Fruit fly (Drosophila melanogaster) whole organism, embryonic: ENCODE data around the gene CG31798.

ENCODE experiments used
- Abd-B ChIP-seq: fragments of 200-800 bp; sonication (Bioruptor generic); optimal IDR thresholded peaks from 2 replicates; lab custom pipeline; 2018; ENCODE audit warnings: missing biosample characterization, mild to moderate bottlenecking, missing genetic modification characterization, moderate library complexity
- Atf-2 ChIP-seq: fragments of 200-800 bp; sonication (Bioruptor generic); optimal IDR thresholded peaks from 2 replicates; lab custom pipeline; 2016; ENCODE audit warnings: missing biosample characterization, missing genetic modification characterization
- Atf3 ChIP-seq: fragments of 200-800 bp; sonication (Bioruptor generic); optimal IDR thresholded peaks from 3 replicates; lab custom pipeline; 2016; ENCODE audit warnings: missing biosample characterization, missing genetic modification characterization
- Awh ChIP-seq: fragments of 200-800 bp; sonication (Bioruptor generic); IDR thresholded peaks from 2 replicates; pipeline ENCODE4, ENCODE4 v1.3.6; 2022; ENCODE audit warnings: missing biosample characterization, missing genetic modification characterization
- B-H2 ChIP-seq: fragments of 200-800 bp; sonication (Bioruptor generic); optimal IDR thresholded peaks from 2 replicates; lab custom pipeline; 2018; ENCODE audit warnings: missing biosample characterization, mild to moderate bottlenecking, missing genetic modification characterization
- BEAF-32 ChIP-seq: fragments of 200-800 bp; sonication (Bioruptor generic); optimal IDR thresholded peaks from 3 replicates; lab custom pipeline; 2017; ENCODE audit warnings: missing biosample characterization, missing genetic modification characterization, mild to moderate bottlenecking, moderate library complexity, missing genetic modification reagents
- Bdp1 ChIP-seq: fragments of 200-800 bp; sonication (Bioruptor generic); optimal IDR thresholded peaks from 3 replicates; lab custom pipeline; 2016; ENCODE audit warnings: missing biosample characterization, missing genetic modification characterization
- CG10209 ChIP-seq: fragments of 200-800 bp; sonication (Bioruptor generic); optimal IDR thresholded peaks from 3 replicates; lab custom pipeline; 2017; ENCODE audit warnings: missing biosample characterization, mild to moderate bottlenecking, missing genetic modification characterization, missing genetic modification reagents
- CG10959 ChIP-seq: fragments of 200-800 bp; sonication (Bioruptor generic); IDR thresholded peaks from 2 replicates; pipeline ENCODE4 v1.3.6; 2022; ENCODE audit warnings: missing biosample characterization, missing genetic modification characterization
- CG13624 ChIP-seq: fragments of 200-800 bp; sonication (Bioruptor generic); optimal IDR thresholded peaks from 2 replicates; lab custom pipeline; 2016; ENCODE audit warnings: missing biosample characterization, missing genetic modification characterization
- CG14710 ChIP-seq: fragments of 200-800 bp; sonication (Bioruptor generic); optimal IDR thresholded peaks from 3 replicates; lab custom pipeline; 2019; ENCODE audit warnings: missing biosample characterization, mild to moderate bottlenecking, missing genetic modification characterization, moderate library complexity
- CG15073 ChIP-seq: fragments of 200-800 bp; sonication (Bioruptor generic); optimal IDR thresholded peaks from 2 replicates; lab custom pipeline; 2016; ENCODE audit warnings: missing biosample characterization, missing genetic modification characterization
- CG16813 ChIP-seq: fragments of 200-800 bp; sonication (Bioruptor generic); IDR thresholded peaks from 3 replicates; pipeline ENCODE4 v1.3.6; 2022; ENCODE audit warnings: missing biosample characterization, missing genetic modification characterization; ENCODE audit not compliant: partially characterized antibody
- CG1792 ChIP-seq: fragments of 200-800 bp; sonication (Bioruptor generic); optimal IDR thresholded peaks from 2 replicates; lab custom pipeline; 2016; ENCODE audit warnings: missing biosample characterization, missing genetic modification characterization
- CG18011 ChIP-seq: fragments of 200-800 bp; sonication (Bioruptor generic); optimal IDR thresholded peaks from 2 replicates; lab custom pipeline; 2017; ENCODE audit warnings: missing biosample characterization, missing genetic modification characterization, mild to moderate bottlenecking, moderate library complexity, missing genotype
- CG18476 ChIP-seq: fragments of 200-800 bp; sonication (Bioruptor generic); optimal IDR thresholded peaks from 2 replicates; lab custom pipeline; 2016; ENCODE audit warnings: missing biosample characterization, mild to moderate bottlenecking, missing genetic modification characterization
- CG2712 ChIP-seq: fragments of 200-800 bp; optimal IDR thresholded peaks from 3 replicates; lab custom pipeline; 2019; ENCODE audit warnings: missing biosample characterization, mild to moderate bottlenecking, missing genetic modification characterization, moderate library complexity
- CG30403 ChIP-seq: fragments of 200-800 bp; sonication (Bioruptor generic); optimal IDR thresholded peaks from 3 replicates; lab custom pipeline; 2016; ENCODE audit warnings: missing biosample characterization, missing genetic modification characterization
- CG31224 ChIP-seq: fragments of 200-800 bp; sonication (Bioruptor generic); IDR thresholded peaks from 2 replicates; pipeline ENCODE4 v1.3.6; 2022; ENCODE audit warnings: missing biosample characterization, missing genetic modification characterization
- CG31365 ChIP-seq: fragments of 200-800 bp; sonication (Bioruptor generic); optimal IDR thresholded peaks from 2 replicates; lab custom pipeline; 2018; ENCODE audit warnings: missing biosample characterization, mild to moderate bottlenecking, missing genetic modification characterization
- CG32767 ChIP-seq: fragments of 200-800 bp; sonication (Bioruptor generic); IDR thresholded peaks from 2 replicates; pipeline ENCODE4 v1.3.6; 2022; ENCODE audit warnings: missing biosample characterization, missing genetic modification characterization
- CG3281 ChIP-seq: fragments of 200-800 bp; sonication (Bioruptor generic); optimal IDR thresholded peaks from 3 replicates; lab custom pipeline; 2017; ENCODE audit warnings: missing biosample characterization, mild to moderate bottlenecking, missing genetic modification characterization
- CG9437 ChIP-seq: fragments of 200-800 bp; sonication (Bioruptor generic); optimal IDR thresholded peaks from 2 replicates; lab custom pipeline; 2018; ENCODE audit warnings: missing biosample characterization, mild to moderate bottlenecking, missing genetic modification characterization
- D19A ChIP-seq: fragments of 200-800 bp; optimal IDR thresholded peaks from 3 replicates; lab custom pipeline; 2019; ENCODE audit warnings: missing biosample characterization, mild to moderate bottlenecking, missing genetic modification characterization, moderate library complexity
- Dbx ChIP-seq: fragments of 200-800 bp; sonication (Bioruptor generic); IDR thresholded peaks from 3 replicates; pipeline ENCODE4 v1.3.6; 2022; ENCODE audit warnings: missing biosample characterization, missing genetic modification characterization
- Dip2 ChIP-seq: fragments of 200-800 bp; sonication (Bioruptor generic); IDR thresholded peaks from 2 replicates; pipeline ENCODE4 v1.3.6; 2022; ENCODE audit warnings: missing biosample characterization, missing genetic modification characterization
- H2.0 ChIP-seq: fragments of 200-800 bp; sonication (Bioruptor generic); IDR thresholded peaks from 2 replicates; pipeline ENCODE4 v1.3.6; 2022; ENCODE audit warnings: missing biosample characterization, missing genetic modification characterization
- Hmx ChIP-seq: fragments of 200-800 bp; sonication (Bioruptor generic); optimal IDR thresholded peaks from 2 replicates; lab custom pipeline; 2016; ENCODE audit warnings: missing biosample characterization, missing genetic modification characterization
- Lpt ChIP-seq: fragments of >200 bp; optimal IDR thresholded peaks from 2 replicates; lab custom pipeline; 2018; ENCODE audit warnings: missing biosample characterization, missing genetic modification characterization
- MBD-R2 ChIP-seq: fragments of 200-800 bp; sonication (Bioruptor generic); IDR thresholded peaks from 2 replicates; pipeline ENCODE4 v1.3.6; 2022; ENCODE audit warnings: missing biosample characterization, missing genetic modification characterization
- MESR4 ChIP-seq: fragments of 200-800 bp; sonication (Bioruptor generic); optimal IDR thresholded peaks from 2 replicates; lab custom pipeline; 2018; ENCODE audit warnings: missing biosample characterization, mild to moderate bottlenecking, missing genetic modification characterization, moderate library complexity
- Neu2 ChIP-seq: fragments of 200-800 bp; sonication (Bioruptor generic); optimal IDR thresholded peaks from 3 replicates; lab custom pipeline; 2016; ENCODE audit warnings: missing biosample characterization, missing genetic modification characterization, borderline replicate concordance
- NfI ChIP-seq: fragments of 200-800 bp; sonication (Bioruptor generic); optimal IDR thresholded peaks from 3 replicates; lab custom pipeline; 2018; ENCODE audit warnings: missing biosample characterization, mild to moderate bottlenecking, missing genetic modification characterization, moderate library complexity
- Rx ChIP-seq: fragments of 200-800 bp; sonication (Bioruptor generic); IDR thresholded peaks from 2 replicates; pipeline ENCODE4 v1.3.6; 2022; ENCODE audit warnings: missing biosample characterization, missing genetic modification characterization
- Spps ChIP-seq: fragments of 200-800 bp; sonication (Bioruptor generic); optimal IDR thresholded peaks from 2 replicates; lab custom pipeline; 2018; ENCODE audit warnings: missing biosample characterization, mild to moderate bottlenecking, missing genetic modification characterization
- Stat92E ChIP-seq, 3 experiments: fragments of >200 bp in 2 of 3; fragments of 200-800 bp in 1 of 3; sonication (Bioruptor generic) in 1 of 3; optimal IDR thresholded peaks; 2 replicates each; lab custom pipeline; 2017 to 2019; ENCODE audit warnings: missing biosample characterization in 3 of 3, missing genetic modification characterization in 3 of 3, mild to moderate bottlenecking in 1 of 3, moderate library complexity in 1 of 3
- Vsx1 ChIP-seq: fragments of 200-800 bp; sonication (Bioruptor generic); optimal IDR thresholded peaks from 2 replicates; lab custom pipeline; 2017; ENCODE audit warnings: missing biosample characterization, mild to moderate bottlenecking, missing genetic modification characterization, missing genetic modification reagents
- cas ChIP-seq: fragments of 200-800 bp; sonication (Bioruptor generic); IDR thresholded peaks from 2 replicates; pipeline ENCODE4 v1.3.6; 2022; ENCODE audit warnings: missing biosample characterization, missing genetic modification characterization
- chif ChIP-seq, 2 experiments: fragments of 200-800 bp; sonication (Bioruptor generic); optimal IDR thresholded peaks; 3 replicates each; lab custom pipeline; 2016; ENCODE audit warnings: missing biosample characterization in 2 of 2, missing genetic modification characterization in 2 of 2
- crol ChIP-seq: fragments of 200-800 bp; sonication (Bioruptor generic); IDR thresholded peaks from 2 replicates; pipeline ENCODE4 v1.3.6; 2022; ENCODE audit warnings: missing biosample characterization, missing genetic modification characterization
- ems ChIP-seq: fragments of 200-800 bp; sonication (Bioruptor generic); optimal IDR thresholded peaks from 3 replicates; lab custom pipeline; 2016; ENCODE audit warnings: missing biosample characterization, missing genetic modification characterization
- eve ChIP-seq, 2 experiments: fragments of >200 bp; optimal IDR thresholded peaks; 2 replicates each; lab custom pipeline; 2017; ENCODE audit warnings: missing biosample characterization in 2 of 2, missing genetic modification characterization in 2 of 2
- gcm ChIP-seq: fragments of 200-800 bp; sonication (Bioruptor generic); optimal IDR thresholded peaks from 2 replicates; lab custom pipeline; 2019; ENCODE audit warnings: missing biosample characterization, mild to moderate bottlenecking, missing genetic modification characterization, moderate library complexity
- h ChIP-seq: fragments of >200 bp; optimal IDR thresholded peaks from 2 replicates; lab custom pipeline; 2017
- hth ChIP-seq: fragments of >200 bp; optimal IDR thresholded peaks from 2 replicates; lab custom pipeline; 2017; ENCODE audit warnings: inconsistent platforms
- jing ChIP-seq: fragments of 200-800 bp; sonication (Bioruptor generic); optimal IDR thresholded peaks from 2 replicates; lab custom pipeline; 2018; ENCODE audit warnings: missing biosample characterization, mild to moderate bottlenecking, missing genetic modification characterization
- lab ChIP-seq: fragments of 200-800 bp; sonication (Bioruptor generic); optimal IDR thresholded peaks from 3 replicates; lab custom pipeline; 2017; ENCODE audit warnings: missing biosample characterization, missing genetic modification characterization, mild to moderate bottlenecking, moderate library complexity, missing genetic modification reagents
- mam ChIP-seq: fragments of 200-800 bp; sonication (Bioruptor generic); optimal IDR thresholded peaks from 3 replicates; lab custom pipeline; 2016; ENCODE audit warnings: missing biosample characterization, missing genetic modification characterization
- peb ChIP-seq: fragments of 200-800 bp; sonication (Bioruptor generic); IDR thresholded peaks from 2 replicates; pipeline ENCODE4 v1.3.6; 2022; ENCODE audit warnings: missing biosample characterization, missing genetic modification characterization
- pnt ChIP-seq: fragments of 200-800 bp; sonication (Bioruptor generic); optimal IDR thresholded peaks from 3 replicates; lab custom pipeline; 2016; ENCODE audit warnings: missing biosample characterization, missing genetic modification characterization
- repo ChIP-seq: fragments of 200-800 bp; sonication (Bioruptor generic); optimal IDR thresholded peaks from 2 replicates; lab custom pipeline; 2016; ENCODE audit warnings: missing biosample characterization, missing genetic modification characterization
- run ChIP-seq: fragments of 200-800 bp; sonication (Bioruptor generic); optimal IDR thresholded peaks from 3 replicates; lab custom pipeline; 2018; ENCODE audit warnings: missing biosample characterization, mild to moderate bottlenecking, missing genetic modification characterization
- zfh1 ChIP-seq: fragments of 200-800 bp; sonication (Bioruptor generic); IDR thresholded peaks from 3 replicates; pipeline ENCODE4 v1.3.6; 2022; ENCODE audit warnings: missing biosample characterization, missing genetic modification characterization

CG31798 gene

dm6 chr2L:19373809-19374208 is 20.2 kb upstream of the CG31798 start (continued):
- no peak for TF ChIP-seq chif (GFP tag; optimal IDR thresholded peaks at IDR 0.05; lab: Kevin White, UChicago)
- TF ChIP-seq run (tag; lab: Kevin White, UChicago) = no peak
- TF ChIP-seq Dbx (GFP tag; lab: Robert Waterston, UW) = no peak
- peak; percentile 34 for TF ChIP-seq Spps (tag; lab: Kevin White, UChicago)
- TF ChIP-seq Abd-B = peak; percentile 17
- TF ChIP-seq crol (GFP tag; lab: Robert Waterston, UW) = no peak
- peak; percentile 35 for TF ChIP-seq D19A (tag; lab: Kevin White, UChicago)
- TF ChIP-seq CG18011 (GFP tag; lab: Kevin White, UChicago) = no peak
- TF ChIP-seq BEAF-32 (GFP tag; lab: Kevin White, UChicago) = no peak
- no peak for TF ChIP-seq Bdp1 (GFP tag; lab: Kevin White, UChicago)
- TF ChIP-seq pnt (GFP tag; lab: Kevin White, UChicago) = no peak
- no peak for TF ChIP-seq Hmx (GFP tag; lab: Kevin White, UChicago)
- peak in 1 of 2 experiments; percentile 27 for TF ChIP-seq eve (GFP tag; optimal IDR thresholded peaks at IDR 0.05; lab: Kevin White, UChicago)
- no peak for TF ChIP-seq CG32767 (GFP tag; lab: Robert Waterston, UW)
- peak; percentile 67 for TF ChIP-seq CG2712 (tag; lab: Kevin White, UChicago)
- no peak for TF ChIP-seq B-H2 (GFP tag; lab: Kevin White, UChicago)
- no peak for TF ChIP-seq jing
- no peak for TF ChIP-seq Atf-2 (GFP tag; lab: Kevin White, UChicago)
- no peak for TF ChIP-seq CG10959 (GFP tag; lab: Robert Waterston, UW)
- no peak for TF ChIP-seq MBD-R2
- no peak for TF ChIP-seq Atf3 (GFP tag; lab: Kevin White, UChicago)
- no peak for TF ChIP-seq H2.0 (GFP tag; lab: Robert Waterston, UW)
- no peak for TF ChIP-seq Awh
- TF ChIP-seq ems (GFP tag; lab: Kevin White, UChicago) = no peak
- no peak for TF ChIP-seq Rx (GFP tag; lab: Robert Waterston, UW)
- peak; percentile 12 for TF ChIP-seq gcm (GFP tag; lab: Kevin White, UChicago)
- no peak for TF ChIP-seq CG15073 (GFP tag; lab: Kevin White, UChicago)
- peak; percentile 51 for TF ChIP-seq CG14710 (tag; lab: Kevin White, UChicago)
- TF ChIP-seq MESR4 = no peak
- TF ChIP-seq CG31365 (tag; lab: Kevin White, UChicago) = no peak
- no peak for TF ChIP-seq peb
- no peak for TF ChIP-seq h
- TF ChIP-seq mam (GFP tag; lab: Kevin White, UChicago) = no peak
- TF ChIP-seq cas (GFP tag; lab: Robert Waterston, UW) = no peak
- TF ChIP-seq CG13624 (GFP tag; lab: Kevin White, UChicago) = no peak
- TF ChIP-seq Dip2 (GFP tag; lab: Robert Waterston, UW) = no peak
- TF ChIP-seq zfh1 (GFP tag; lab: Robert Waterston, UW) = no peak
- TF ChIP-seq Stat92E (GFP tag; optimal IDR thresholded peaks at IDR 0.05; lab: Kevin White, UChicago) = peak in 1 of 3 experiments; percentile 32
- peak; percentile 42 for TF ChIP-seq CG30403 (GFP tag; lab: Kevin White, UChicago)
- TF ChIP-seq repo (GFP tag; lab: Kevin White, UChicago) = no peak
- TF ChIP-seq NfI (GFP tag; lab: Kevin White, UChicago) = no peak
- no peak for TF ChIP-seq CG3281
- no peak for TF ChIP-seq CG9437 (GFP tag; lab: Kevin White, UChicago)
- peak; percentile 42 for TF ChIP-seq lab (GFP tag; lab: Kevin White, UChicago)
- no peak for TF ChIP-seq CG1792
- TF ChIP-seq CG18476 = no peak
- no peak for TF ChIP-seq Lpt (GFP tag; lab: Kevin White, UChicago)
- no peak for TF ChIP-seq Neu2 (GFP tag; lab: Kevin White, UChicago)
- no peak for TF ChIP-seq hth (lab: Kevin White, UChicago)
- no peak for TF ChIP-seq Vsx1
- peak; percentile 2 for TF ChIP-seq CG10209 (GFP tag; lab: Kevin White, UChicago)
- no peak for TF ChIP-seq CG31224 (GFP tag; lab: Robert Waterston, UW)
- TF ChIP-seq CG16813 (GFP tag; lab: Robert Waterston, UW) = no peak
